Fruit fly (Drosophila melanogaster): ENCODE data around the gene Rbp6.

DNA sequence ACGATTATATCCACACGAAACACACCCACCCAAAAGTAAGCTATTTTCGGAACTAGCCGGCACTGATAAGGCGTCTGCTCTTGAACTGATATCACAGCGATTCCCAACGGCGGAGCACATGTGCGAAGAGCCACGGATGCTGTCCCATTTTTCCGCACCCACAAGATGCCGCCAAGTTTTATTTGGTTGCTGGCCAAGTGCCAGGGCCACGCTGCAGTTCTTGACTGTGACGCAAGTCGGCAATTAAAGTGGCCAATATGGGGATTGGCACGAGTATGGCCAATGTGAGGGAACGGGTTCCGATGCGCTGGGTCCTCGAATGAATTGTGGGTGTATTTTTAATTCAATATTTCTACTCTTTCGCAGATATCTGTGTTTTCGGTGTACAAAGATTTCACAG lies 184.1 kb downstream of the Rbp6 start:
- TF ChIP-seq CG8478 (optimal IDR thresholded peaks at IDR 0.05) (no peak), CTCF (optimal IDR thresholded peaks at IDR 0.05) (no peak)

Data from S2 (cell line).